Fruit fly (Drosophila melanogaster): ENCODE measurements around the gene Strump.

Gene Strump

DNA sequence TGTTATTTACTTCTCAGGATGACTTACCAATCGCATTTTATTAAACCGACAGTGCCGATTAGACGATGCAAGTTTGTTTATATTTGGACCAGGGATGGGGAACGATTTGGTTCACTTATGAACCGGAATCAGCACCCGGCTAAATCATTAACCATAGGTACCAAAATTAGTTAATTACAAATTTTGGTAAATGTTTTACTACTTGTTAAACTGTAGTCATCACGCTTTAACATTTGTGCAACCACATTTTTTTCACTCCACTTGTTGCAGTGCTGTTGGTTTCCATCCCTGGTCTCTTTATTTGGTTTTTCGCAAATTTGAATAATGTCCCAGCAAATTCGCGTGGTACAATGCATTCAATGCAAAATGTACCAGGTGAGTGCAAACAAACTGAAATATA, 16.3 kb upstream of the Strump start, which contains the start of the genes IntS9 and CG43295 (continued):
- TF ChIP-seq so (GFP tag; IDR thresholded peaks at IDR 0.05) (peak; percentile 69; the same call in 2 of the 3 replicates), CG17359 (tag; optimal IDR thresholded peaks at IDR 0.05) (peak; percentile 73), CG9727 (GFP tag; optimal IDR thresholded peaks at IDR 0.05) (peak; percentile 78), cwo (GFP tag; optimal IDR thresholded peaks at IDR 0.05) (no peak), oc (tag; optimal IDR thresholded peaks at IDR 0.05) (no peak), D (optimal IDR thresholded peaks at IDR 0.05) (no peak), D (GFP tag; optimal IDR thresholded peaks at IDR 0.05) (peak; percentile 62), fru (optimal IDR thresholded peaks at IDR 0.05) (no peak), Dip3 (GFP tag; optimal IDR thresholded peaks at IDR 0.05) (peak; percentile 86), Xrp1 (GFP tag; IDR thresholded peaks at IDR 0.05) (peak; percentile 92), gt (GFP tag; IDR thresholded peaks at IDR 0.05) (peak; percentile 45), CG34224 (GFP tag; IDR thresholded peaks at IDR 0.05; ENCODE audit: partially characterized antibody) (peak; percentile 35; the same call in 1 of the 3 replicates), CG43689 (GFP tag; IDR thresholded peaks at IDR 0.05) (peak; percentile 53), tx (GFP tag; optimal IDR thresholded peaks at IDR 0.05) (peak; percentile 77), Sox102F (GFP tag; optimal IDR thresholded peaks at IDR 0.05) (peak; percentile 84), CG4854 (GFP tag; optimal IDR thresholded peaks at IDR 0.05) (peak; percentile 73), slbo (GFP tag; IDR thresholded peaks at IDR 0.05) (peak; percentile 87), Hmr (GFP tag; optimal IDR thresholded peaks at IDR 0.05) (no peak), HmgD (GFP tag; optimal IDR thresholded peaks at IDR 0.05) (peak; percentile 39), NfI (GFP tag; optimal IDR thresholded peaks at IDR 0.05) (peak; percentile 77), unpg (GFP tag; optimal IDR thresholded peaks at IDR 0.05) (no peak), CG3163 (GFP tag; optimal IDR thresholded peaks at IDR 0.05) (peak; percentile 73), Opbp (GFP tag; IDR thresholded peaks at IDR 0.05; ENCODE audit: partially characterized antibody) (no peak), wek (GFP tag; optimal IDR thresholded peaks at IDR 0.05) (peak; percentile 32), CG10462 (GFP tag; optimal IDR thresholded peaks at IDR 0.05) (peak; percentile 75), CG8089 (GFP tag; optimal IDR thresholded peaks at IDR 0.05) (peak; percentile 84), Six4 (GFP tag; optimal IDR thresholded peaks at IDR 0.05) (peak; percentile 82), Elba2 (GFP tag; optimal IDR thresholded peaks at IDR 0.05) (peak; percentile 69), bab2 (GFP tag; optimal IDR thresholded peaks at IDR 0.05) (peak; percentile 86), unc-4 (GFP tag; IDR thresholded peaks at IDR 0.05; ENCODE audit: partially characterized antibody) (no peak), Jarid2 (GFP tag; optimal IDR thresholded peaks at IDR 0.05) (no peak), CG12219 (GFP tag; optimal IDR thresholded peaks at IDR 0.05) (peak; percentile 69), Rx (GFP tag; IDR thresholded peaks at IDR 0.05) (peak; percentile 82), bsh (GFP tag; optimal IDR thresholded peaks at IDR 0.05) (peak in 1 of 2 experiments; percentile 88), tio (GFP tag; optimal IDR thresholded peaks at IDR 0.05) (peak; percentile 77), CG10321 (GFP tag; IDR thresholded peaks at IDR 0.05) (peak; percentile 64), Dp (GFP tag; optimal IDR thresholded peaks at IDR 0.05) (peak; percentile 44), Fer2 (tag; optimal IDR thresholded peaks at IDR 0.05) (no peak), chif (GFP tag; optimal IDR thresholded peaks at IDR 0.05) (peak; percentile 79 to 85), fd102C (GFP tag; optimal IDR thresholded peaks at IDR 0.05) (peak; percentile 17), CG4424 (GFP tag; optimal IDR thresholded peaks at IDR 0.05) (peak; percentile 87), CG17802 (tag; optimal IDR thresholded peaks at IDR 0.05) (peak; percentile 64), CG18476 (GFP tag; optimal IDR thresholded peaks at IDR 0.05) (peak; percentile 83), CG2678 (tag; optimal IDR thresholded peaks at IDR 0.05) (no peak), CG13123 (GFP tag; optimal IDR thresholded peaks at IDR 0.05) (peak; percentile 82), HLHmδ (GFP tag; optimal IDR thresholded peaks at IDR 0.05) (no peak), CG6272 (GFP tag; IDR thresholded peaks at IDR 0.05) (peak; percentile 77), nau (GFP tag; optimal IDR thresholded peaks at IDR 0.05) (no peak), CG6765 (GFP tag; optimal IDR thresholded peaks at IDR 0.05) (no peak), lilli (GFP tag; optimal IDR thresholded peaks at IDR 0.05) (peak; percentile 93), CkIIα-i1 (GFP tag; IDR thresholded peaks at IDR 0.05) (0 out of 2 replicates have a peak, but pooled peaks have one; percentile 25)
